Worm (Caenorhabditis elegans): ENCODE results near the gene rfth-1.

The rfth-1 gene

DNA sequence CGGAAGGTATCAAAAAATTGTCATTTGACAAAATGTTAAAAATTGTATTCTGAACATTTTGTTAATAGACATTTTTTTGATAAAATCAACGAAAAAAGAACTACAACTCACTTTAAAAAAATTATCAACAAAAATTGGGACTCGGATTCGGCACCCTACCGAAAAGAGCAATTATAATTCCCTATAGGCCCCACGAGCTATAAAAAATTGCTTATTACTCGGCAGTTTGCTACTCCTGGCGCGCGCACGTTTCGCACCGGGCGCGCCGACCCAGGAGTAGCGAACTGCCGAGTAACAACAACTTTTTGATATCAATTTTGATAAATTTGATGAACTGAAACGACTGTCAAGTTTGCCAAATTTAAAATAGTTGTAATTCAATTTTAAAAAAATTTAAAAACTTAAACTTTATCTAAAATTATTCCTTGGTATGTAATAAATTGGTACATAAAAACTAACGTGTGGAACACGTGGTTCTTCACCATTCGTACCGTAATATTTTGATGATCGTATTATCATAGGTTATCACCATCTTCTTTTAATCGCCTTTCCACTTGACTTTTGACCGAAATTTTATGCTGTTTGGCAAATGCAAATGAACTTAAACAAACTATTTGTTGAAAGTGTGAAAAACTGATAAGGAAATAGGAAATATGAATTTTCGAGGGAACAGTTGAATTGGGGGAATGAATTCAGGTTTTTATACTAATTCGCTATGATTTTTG lies 35.6 kb downstream of the rfth-1 start:
- TF ChIP-seq snu-23 (GFP tag; optimal IDR thresholded peaks at IDR 0.05) (peak; percentile 17), nhr-85 (tag) (no peak), nhr-19 (GFP tag; conservative IDR thresholded peaks at IDR 0.05) (peak; percentile 28), C34B4.2 (tag; optimal IDR thresholded peaks at IDR 0.05) (no peak), nhr-20 (tag; optimal IDR thresholded peaks at IDR 0.05) (peak; percentile 24), lin-35 (GFP tag; optimal IDR thresholded peaks at IDR 0.05) (peak in 1 of 2 experiments; percentile 43), alr-1 (tag; optimal IDR thresholded peaks at IDR 0.05; ENCODE audit: borderline replicate concordance) (no peak), lsy-2 (tag; optimal IDR thresholded peaks at IDR 0.05) (peak in 1 of 2 experiments; percentile 47), egl-13 (tag; optimal IDR thresholded peaks at IDR 0.05) (no peak), grh-1 (GFP tag; IDR thresholded peaks at IDR 0.05) (no peak), nhr-90 (tag; optimal IDR thresholded peaks at IDR 0.05; ENCODE audit: poor library complexity) (peak; percentile 32), efl-1 (optimal IDR thresholded peaks at IDR 0.05) (no peak), efl-1 (GFP tag; optimal IDR thresholded peaks at IDR 0.05 in 1 of 2) (peak in 1 of 2 experiments; percentile 45), nhr-71 (tag; optimal IDR thresholded peaks at IDR 0.05) (peak; percentile 39), lin-14 (GFP tag; optimal IDR thresholded peaks at IDR 0.05) (peak; percentile 18), elt-2 (tag; optimal IDR thresholded peaks at IDR 0.05) (peak; percentile 77), lir-3 (tag; optimal IDR thresholded peaks at IDR 0.05; ENCODE audit: poor library complexity) (peak; percentile 33)

DNA sequence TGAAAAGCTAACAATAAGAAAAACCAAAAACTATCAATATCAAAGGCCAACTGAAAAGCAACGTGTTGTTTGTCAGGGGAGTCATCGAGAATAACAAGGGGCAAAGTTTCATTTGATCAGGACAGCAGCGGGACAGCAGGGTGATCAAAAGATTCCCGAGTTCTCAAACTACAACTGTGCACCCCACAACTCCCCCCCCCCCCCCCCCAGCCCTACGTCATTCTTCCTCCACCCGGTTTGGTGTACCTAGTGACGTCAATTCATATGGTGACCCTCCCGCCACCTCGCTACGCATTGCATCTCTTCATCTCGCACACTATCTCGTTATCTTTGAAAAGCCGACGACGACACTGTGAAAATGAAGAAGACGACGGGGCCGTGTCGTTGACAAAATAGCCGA lies 37.3 kb downstream of the rfth-1 start:
- TF ChIP-seq ceh-90 (tag; optimal IDR thresholded peaks at IDR 0.05) (no peak), nhr-84 (tag; optimal IDR thresholded peaks at IDR 0.05) (no peak), alr-1 (tag; optimal IDR thresholded peaks at IDR 0.05; ENCODE audit: borderline replicate concordance) (no peak), nhr-90 (tag; optimal IDR thresholded peaks at IDR 0.05; ENCODE audit: poor library complexity) (no peak), lsy-2 (tag; optimal IDR thresholded peaks at IDR 0.05) (no peak), rnt-1 (tag; optimal IDR thresholded peaks at IDR 0.05) (no peak), nhr-71 (tag; optimal IDR thresholded peaks at IDR 0.05) (peak; percentile 30), hpl-2 (GFP tag; optimal IDR thresholded peaks at IDR 0.05) (no peak), nhr-19 (GFP tag; conservative IDR thresholded peaks at IDR 0.05) (peak; percentile 27; the same call in 1 of the 2 replicates), unc-98 (GFP tag; IDR thresholded peaks at IDR 0.05) (no peak), nhr-77 (tag; optimal IDR thresholded peaks at IDR 0.05) (no peak), ztf-4 (tag; optimal IDR thresholded peaks at IDR 0.05) (no peak), pag-3 (tag; optimal IDR thresholded peaks at IDR 0.05; ENCODE audit: borderline replicate concordance, insufficient read depth) (no peak), lin-14 (GFP tag; optimal IDR thresholded peaks at IDR 0.05) (peak; percentile 45), fkh-4 (tag; optimal IDR thresholded peaks at IDR 0.05; ENCODE audit: borderline replicate concordance) (no peak), unc-130 (tag; optimal IDR thresholded peaks at IDR 0.05) (no peak), unc-62 (GFP tag; optimal IDR thresholded peaks at IDR 0.05) (no peak), C04F5.9 (tag; optimal IDR thresholded peaks at IDR 0.05) (no peak), pax-3 (tag; optimal IDR thresholded peaks at IDR 0.05) (no peak), swsn-7 (tag; optimal IDR thresholded peaks at IDR 0.05) (no peak), efl-1 (optimal IDR thresholded peaks at IDR 0.05) (no peak), efl-1 (GFP tag; optimal IDR thresholded peaks at IDR 0.05 in 1 of 2) (peak in 1 of 2 experiments; percentile 55), isw-1 (GFP tag; IDR thresholded peaks at IDR 0.05) (no peak), ceh-82 (tag; optimal IDR thresholded peaks at IDR 0.05) (no peak), mab-9 (GFP tag; IDR thresholded peaks at IDR 0.05) (no peak), lin-15B (tag; optimal IDR thresholded peaks at IDR 0.05) (no peak), ceh-88 (GFP tag; IDR thresholded peaks at IDR 0.05) (no peak), nhr-85 (tag) (peak; percentile 1), unc-86 (tag; optimal IDR thresholded peaks at IDR 0.05) (no peak), C16A3.4 (tag; optimal IDR thresholded peaks at IDR 0.05) (no peak), dpl-1 (GFP tag; optimal IDR thresholded peaks at IDR 0.05) (no peak), lin-13 (GFP tag; optimal IDR thresholded peaks at IDR 0.05) (no peak), fkh-10 (GFP tag; optimal IDR thresholded peaks at IDR 0.05) (no peak)

Measured in whole organism, L1 larva.